Fruit fly (Drosophila melanogaster) whole organism, embryonic: ENCODE results near the gene CG13766.

Source experiments
- Awh ChIP-seq: fragments of 200-800 bp; sonication (Bioruptor generic); IDR thresholded peaks from 2 replicates; pipeline ENCODE4, ENCODE4 v1.3.6; 2022; ENCODE audit warnings: missing biosample characterization, missing genetic modification characterization
- Bgb ChIP-seq: fragments of 200-800 bp; sonication (Bioruptor generic); IDR thresholded peaks from 2 replicates; pipeline ENCODE4 v1.3.6; 2022; ENCODE audit warnings: missing biosample characterization, missing genetic modification characterization; ENCODE audit not compliant: partially characterized antibody
- CG10147 ChIP-seq: fragments of 200-800 bp; sonication (Bioruptor generic); optimal IDR thresholded peaks from 2 replicates; lab custom pipeline; 2019; ENCODE audit warnings: missing biosample characterization, mild to moderate bottlenecking, missing genetic modification characterization, moderate library complexity
- CG10274 ChIP-seq: fragments of 200-800 bp; sonication (Bioruptor generic); optimal IDR thresholded peaks from 3 replicates; lab custom pipeline; 2017; ENCODE audit warnings: missing biosample characterization, mild to moderate bottlenecking, missing genetic modification characterization
- CG10654 ChIP-seq: fragments of 200-800 bp; sonication (Bioruptor generic); optimal IDR thresholded peaks from 2 replicates; lab custom pipeline; 2016; ENCODE audit warnings: missing biosample characterization, missing genetic modification characterization
- CG11696 ChIP-seq: fragments of 200-800 bp; sonication (Bioruptor generic); IDR thresholded peaks from 2 replicates; pipeline ENCODE4 v1.3.6; 2022; ENCODE audit warnings: missing biosample characterization, missing genetic modification characterization
- CG16779 ChIP-seq: fragments of 200-800 bp; sonication (Bioruptor generic); IDR thresholded peaks from 2 replicates; pipeline ENCODE4 v1.3.6; 2022; ENCODE audit warnings: missing biosample characterization, missing genetic modification characterization
- CG17829 ChIP-seq: fragments of 200-800 bp; optimal IDR thresholded peaks from 2 replicates; lab custom pipeline; 2019; ENCODE audit warnings: missing biosample characterization, mild to moderate bottlenecking, missing genetic modification characterization, moderate library complexity
- CG2129 ChIP-seq: fragments of 200-800 bp; sonication (Bioruptor generic); IDR thresholded peaks from 2 replicates; pipeline ENCODE4 v1.3.6; 2022; ENCODE audit warnings: missing biosample characterization, missing genetic modification characterization; ENCODE audit not compliant: partially characterized antibody
- CG2199 ChIP-seq: fragments of 200-800 bp; sonication (Bioruptor generic); IDR thresholded peaks from 3 replicates; pipeline ENCODE4 v1.3.6; 2022; ENCODE audit warnings: missing biosample characterization, missing genetic modification characterization
- CG34376 ChIP-seq: fragments of 200-800 bp; sonication (Bioruptor generic); optimal IDR thresholded peaks from 2 replicates; lab custom pipeline; 2018; ENCODE audit warnings: missing biosample characterization, mild to moderate bottlenecking, missing genetic modification characterization
- CG7556 ChIP-seq: fragments of 200-800 bp; sonication (Bioruptor generic); optimal IDR thresholded peaks from 2 replicates; lab custom pipeline; 2017; ENCODE audit warnings: missing biosample characterization, mild to moderate bottlenecking, missing genetic modification characterization
- CG8478 ChIP-seq: fragments of >200 bp; optimal IDR thresholded peaks from 2 replicates; lab custom pipeline; 2018
- D19A ChIP-seq: fragments of 200-800 bp; optimal IDR thresholded peaks from 3 replicates; lab custom pipeline; 2019; ENCODE audit warnings: missing biosample characterization, mild to moderate bottlenecking, missing genetic modification characterization, moderate library complexity
- D19B ChIP-seq: fragments of 200-800 bp; sonication (Bioruptor generic); optimal IDR thresholded peaks from 2 replicates; lab custom pipeline; 2017; ENCODE audit warnings: missing biosample characterization, mild to moderate bottlenecking, missing genetic modification characterization
- E2f2 ChIP-seq: fragments of 200-800 bp; sonication (Bioruptor generic); IDR thresholded peaks from 2 replicates; pipeline ENCODE4 v1.3.6; 2022; ENCODE audit warnings: missing biosample characterization, missing genetic modification characterization
- HHEX ChIP-seq: fragments of 200-800 bp; sonication (Bioruptor generic); optimal IDR thresholded peaks from 3 replicates; lab custom pipeline; 2017; ENCODE audit warnings: missing biosample characterization, mild to moderate bottlenecking, missing genetic modification characterization, missing genetic modification reagents
- HLH3B ChIP-seq: fragments of 200-800 bp; sonication (Bioruptor generic); IDR thresholded peaks from 2 replicates; pipeline ENCODE4 v1.3.6; 2022; ENCODE audit warnings: missing biosample characterization, missing genetic modification characterization
- HLH4C ChIP-seq: fragments of 200-800 bp; sonication (Bioruptor generic); IDR thresholded peaks from 3 replicates; pipeline ENCODE4 v1.3.6; 2022; ENCODE audit warnings: missing biosample characterization, missing genetic modification characterization; ENCODE audit not compliant: partially characterized antibody
- HLHmδ ChIP-seq: fragments of 200-800 bp; sonication (Bioruptor generic); optimal IDR thresholded peaks from 2 replicates; lab custom pipeline; 2018; ENCODE audit warnings: missing biosample characterization, mild to moderate bottlenecking, missing genetic modification characterization, moderate library complexity
- Hr39 ChIP-seq: fragments of >200 bp; optimal IDR thresholded peaks from 2 replicates; lab custom pipeline; 2017
- Hr78 ChIP-seq, 2 experiments: fragments of 200-800 bp in 1 of 2; fragments of >200 bp in 1 of 2; sonication (Bioruptor generic) in 1 of 2; optimal IDR thresholded peaks; 2 replicates each; lab custom pipeline; 2017 to 2019; ENCODE audit warnings: missing biosample characterization in 2 of 2, missing genetic modification characterization in 2 of 2, mild to moderate bottlenecking in 1 of 2, moderate library complexity in 1 of 2
- Opbp ChIP-seq: fragments of 200-800 bp; sonication (Bioruptor generic); IDR thresholded peaks from 3 replicates; pipeline ENCODE4 v1.3.6; 2022; ENCODE audit warnings: missing biosample characterization, missing genetic modification characterization; ENCODE audit not compliant: partially characterized antibody
- Usf ChIP-seq: fragments of 200-800 bp; sonication (Bioruptor generic); optimal IDR thresholded peaks from 2 replicates; lab custom pipeline; 2017; ENCODE audit warnings: missing genotype, missing biosample characterization, missing genetic modification characterization
- Xbp1 ChIP-seq: fragments of 200-800 bp; sonication (Bioruptor generic); optimal IDR thresholded peaks from 3 replicates; lab custom pipeline; 2016; ENCODE audit warnings: missing biosample characterization, mild to moderate bottlenecking, missing genetic modification characterization
- ac ChIP-seq: fragments of 200-800 bp; sonication (Bioruptor generic); optimal IDR thresholded peaks from 3 replicates; lab custom pipeline; 2017; ENCODE audit warnings: missing biosample characterization, mild to moderate bottlenecking, missing genetic modification characterization
- aop ChIP-seq: fragments of 200-800 bp; sonication (Bioruptor generic); IDR thresholded peaks from 2 replicates; pipeline ENCODE4 v1.3.6; 2022; ENCODE audit warnings: missing biosample characterization, missing genetic modification characterization
- ato ChIP-seq: fragments of 200-800 bp; sonication (Bioruptor generic); IDR thresholded peaks from 2 replicates; pipeline ENCODE4 v1.3.6; 2022; ENCODE audit warnings: missing biosample characterization, missing genetic modification characterization; ENCODE audit not compliant: partially characterized antibody
- crc ChIP-seq: fragments of 200-800 bp; sonication (Bioruptor generic); optimal IDR thresholded peaks from 2 replicates; lab custom pipeline; 2016; ENCODE audit warnings: missing biosample characterization, missing genetic modification characterization
- croc ChIP-seq: fragments of 200-800 bp; sonication (Bioruptor generic); conservative IDR thresholded peaks from 3 replicates; pipeline ENCODE4 v1.3.6; 2022; ENCODE audit warnings: missing biosample characterization, missing genetic modification characterization
- crp ChIP-seq, 2 experiments: fragments of 200-800 bp; sonication (Bioruptor generic); optimal IDR thresholded peaks; 2 replicates in 1 of 2; 3 replicates in 1 of 2; lab custom pipeline; 2017; ENCODE audit warnings: missing biosample characterization in 2 of 2, missing genetic modification characterization in 2 of 2, mild to moderate bottlenecking in 1 of 2, moderate library complexity in 1 of 2
- disco-r ChIP-seq: fragments of 200-800 bp; sonication (Bioruptor generic); optimal IDR thresholded peaks from 2 replicates; lab custom pipeline; 2016; ENCODE audit warnings: missing biosample characterization, missing genetic modification characterization
- esg ChIP-seq: fragments of 200-800 bp; sonication (Bioruptor generic); conservative IDR thresholded peaks from 2 replicates; pipeline ENCODE4 v1.3.6; 2022; ENCODE audit warnings: missing biosample characterization, missing genetic modification characterization
- grau ChIP-seq: fragments of 200-800 bp; optimal IDR thresholded peaks from 3 replicates; lab custom pipeline; 2019; ENCODE audit warnings: missing biosample characterization, mild to moderate bottlenecking, missing genetic modification characterization, moderate library complexity
- lov ChIP-seq, 2 experiments: fragments of 200-800 bp in 1 of 2; fragments of >200 bp in 1 of 2; sonication (Bioruptor generic) in 1 of 2; IDR thresholded peaks in 1 of 2; optimal IDR thresholded peaks in 1 of 2; 2 replicates in 1 of 2; 3 replicates in 1 of 2; pipeline versions ENCODE4 v1.3.6 to Lab custom; 2017 to 2022; ENCODE audit warnings: missing biosample characterization in 1 of 2, missing genetic modification characterization in 1 of 2
- mam ChIP-seq: fragments of 200-800 bp; sonication (Bioruptor generic); optimal IDR thresholded peaks from 3 replicates; lab custom pipeline; 2016; ENCODE audit warnings: missing biosample characterization, missing genetic modification characterization
- mirr ChIP-seq: fragments of 200-800 bp; sonication (Bioruptor generic); optimal IDR thresholded peaks from 3 replicates; lab custom pipeline; 2018; ENCODE audit warnings: missing biosample characterization, mild to moderate bottlenecking, missing genetic modification characterization
- nmo ChIP-seq: fragments of 200-800 bp; sonication (Bioruptor generic); optimal IDR thresholded peaks from 2 replicates; lab custom pipeline; 2018; ENCODE audit warnings: missing biosample characterization, mild to moderate bottlenecking, missing genetic modification characterization, moderate library complexity
- peb ChIP-seq: fragments of 200-800 bp; sonication (Bioruptor generic); IDR thresholded peaks from 2 replicates; pipeline ENCODE4 v1.3.6; 2022; ENCODE audit warnings: missing biosample characterization, missing genetic modification characterization
- pum ChIP-seq: fragments of 200-800 bp; sonication (Bioruptor generic); optimal IDR thresholded peaks from 2 replicates; lab custom pipeline; 2016; ENCODE audit warnings: missing biosample characterization, missing genetic modification characterization
- ranshi ChIP-seq: fragments of 200-800 bp; sonication (Bioruptor generic); IDR thresholded peaks from 2 replicates; pipeline ENCODE4 v1.3.6; 2022; ENCODE audit warnings: missing biosample characterization, missing genetic modification characterization
- run ChIP-seq: fragments of 200-800 bp; sonication (Bioruptor generic); optimal IDR thresholded peaks from 3 replicates; lab custom pipeline; 2018; ENCODE audit warnings: missing biosample characterization, mild to moderate bottlenecking, missing genetic modification characterization
- sens ChIP-seq: fragments of 200-800 bp; sonication (Bioruptor generic); peaks from one replicate; lab custom pipeline; 2016; ENCODE audit warnings: missing biosample characterization, missing genetic modification characterization
- shn ChIP-seq: fragments of 200-800 bp; sonication (Bioruptor generic); optimal IDR thresholded peaks from 3 replicates; lab custom pipeline; 2016; ENCODE audit warnings: missing biosample characterization, missing genetic modification characterization
- sim ChIP-seq: fragments of 200-800 bp; sonication (Bioruptor generic); IDR thresholded peaks from 2 replicates; pipeline ENCODE4 v1.3.6; 2022; ENCODE audit warnings: missing biosample characterization, missing genetic modification characterization
- sima ChIP-seq: fragments of 200-800 bp; sonication (Bioruptor generic); optimal IDR thresholded peaks from 2 replicates; lab custom pipeline; 2016; ENCODE audit warnings: missing biosample characterization, missing genetic modification characterization
- sug ChIP-seq: fragments of 200-800 bp; optimal IDR thresholded peaks from 2 replicates; lab custom pipeline; 2019; ENCODE audit warnings: missing biosample characterization, mild to moderate bottlenecking, missing genetic modification characterization, moderate library complexity
- trem ChIP-seq: fragments of 200-800 bp; optimal IDR thresholded peaks from 3 replicates; lab custom pipeline; 2019; ENCODE audit warnings: missing biosample characterization, mild to moderate bottlenecking, missing genetic modification characterization, moderate library complexity

The CG13766 gene

DNA sequence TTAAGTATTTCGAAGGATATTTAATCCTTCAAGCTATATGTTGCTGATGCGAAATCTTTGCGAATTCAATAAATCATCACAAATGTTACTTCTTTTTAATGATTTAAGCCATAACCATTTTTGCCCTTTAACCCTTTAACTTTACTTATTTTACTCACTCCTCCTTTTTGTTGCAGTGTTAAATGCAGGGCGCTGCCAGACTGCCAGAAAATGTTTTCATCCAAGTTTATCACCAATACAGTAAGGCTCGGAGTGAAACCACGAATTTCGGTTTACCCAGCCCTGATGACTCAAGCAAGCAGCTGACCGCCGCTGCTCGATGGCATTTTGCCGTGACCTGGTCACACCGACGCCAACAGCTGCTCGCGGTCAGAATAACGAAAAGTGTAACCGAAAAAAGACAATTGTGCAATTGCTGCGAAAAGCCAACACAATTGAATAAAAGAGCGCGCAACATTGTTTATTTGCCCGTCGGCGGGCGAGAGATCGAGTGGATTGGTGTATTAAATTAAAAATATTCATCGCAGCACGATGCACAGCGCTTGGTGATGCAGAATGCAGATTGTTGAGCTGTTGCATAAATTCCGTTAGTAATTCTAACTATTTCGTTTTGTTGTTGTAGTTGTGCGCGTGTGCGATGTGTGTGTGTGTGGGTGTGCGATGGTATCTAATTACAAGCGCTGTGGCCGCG, 44.8 kb upstream of the CG13766 start, which contains the start of gene CG11050 (continued):
- peak; percentile 78 for TF ChIP-seq CG10654 (GFP tag; lab: Kevin White, UChicago)
- TF ChIP-seq Hr39, result no peak
- TF ChIP-seq D19A, result peak; percentile 60
- peak; percentile 84 for TF ChIP-seq CG17829 (tag; lab: Kevin White, UChicago)
- TF ChIP-seq disco-r (GFP tag; lab: Kevin White, UChicago), result peak; percentile 79
- peak; percentile 90 for TF ChIP-seq trem (tag; lab: Kevin White, UChicago)
- peak; percentile 49; the same call in 1 of the 2 replicates for TF ChIP-seq sim (GFP tag; lab: Robert Waterston, UW)
- TF ChIP-seq E2f2, result peak; percentile 68
- TF ChIP-seq run, result peak; percentile 33
- peak; percentile 88 for TF ChIP-seq CG16779 (GFP tag; lab: Robert Waterston, UW)
- no peak for TF ChIP-seq CG10274 (GFP tag; lab: Kevin White, UChicago)
- TF ChIP-seq esg, result peak; percentile 35; the same call in 1 of the 2 replicates
- peak; percentile 67 for TF ChIP-seq CG10147 (GFP tag; lab: Kevin White, UChicago)
- TF ChIP-seq CG2129 (GFP tag; lab: Robert Waterston, UW), result no peak
- peak in 1 of 2 experiments; percentile 61 for TF ChIP-seq Hr78 (GFP tag; optimal IDR thresholded peaks at IDR 0.05; lab: Kevin White, UChicago)
- TF ChIP-seq HHEX (GFP tag; lab: Kevin White, UChicago), result peak; percentile 66
- peak; percentile 99 for TF ChIP-seq grau (tag; lab: Kevin White, UChicago)
- TF ChIP-seq CG8478 (lab: Kevin White, UChicago), result no peak
- TF ChIP-seq croc (GFP tag; lab: Robert Waterston, UW), result no peak
- TF ChIP-seq mirr, result peak; percentile 50
- TF ChIP-seq CG11696 (GFP tag; lab: Robert Waterston, UW), result peak; percentile 61; the same call in 1 of the 2 replicates
- TF ChIP-seq Usf (GFP tag; lab: Kevin White, UChicago), result peak; percentile 3
- peak; percentile 44; the same call in 1 of the 2 replicates for TF ChIP-seq ato (GFP tag; lab: Robert Waterston, UW)
- peak; percentile 39; the same call in 1 of the 2 replicates for TF ChIP-seq Awh
- peak; percentile 91 for TF ChIP-seq sens (GFP tag; lab: Kevin White, UChicago)
- TF ChIP-seq ranshi (GFP tag; lab: Robert Waterston, UW), result peak; percentile 76
- TF ChIP-seq Bgb (GFP tag; lab: Robert Waterston, UW), result peak; percentile 62
- TF ChIP-seq Opbp (GFP tag; lab: Robert Waterston, UW), result peak; percentile 67; the same call in 2 of the 3 replicates
- peak; percentile 49 for TF ChIP-seq D19B (GFP tag; lab: Kevin White, UChicago)
- TF ChIP-seq peb (GFP tag; lab: Robert Waterston, UW), result no peak
- peak; percentile 67 for TF ChIP-seq HLH3B (GFP tag; lab: Robert Waterston, UW)
- TF ChIP-seq HLH4C (GFP tag; lab: Robert Waterston, UW), result no peak; the same call in 2 of the 3 replicates
- no peak for TF ChIP-seq ac (GFP tag; lab: Kevin White, UChicago)
- peak; percentile 46 for TF ChIP-seq CG34376 (GFP tag; lab: Kevin White, UChicago)
- TF ChIP-seq CG2199 (GFP tag; lab: Robert Waterston, UW), result peak; percentile 74; the same call in 1 of the 3 replicates
- peak; percentile 19 for TF ChIP-seq sima (GFP tag; lab: Kevin White, UChicago)
- peak; percentile 37; the same call in 1 of the 2 replicates for TF ChIP-seq aop (GFP tag; lab: Robert Waterston, UW)
- TF ChIP-seq mam (GFP tag; lab: Kevin White, UChicago), result peak; percentile 87
- peak; percentile 28 for TF ChIP-seq HLHmδ (GFP tag; lab: Kevin White, UChicago)
- peak; percentile 64 for TF ChIP-seq CG7556
- peak; percentile 89 for TF ChIP-seq shn (GFP tag; lab: Kevin White, UChicago)
- TF ChIP-seq crc (GFP tag; lab: Kevin White, UChicago), result peak; percentile 59
- TF ChIP-seq lov (optimal IDR thresholded peaks at IDR 0.05; lab: Kevin White, UChicago), result peak; percentile 76
- TF ChIP-seq lov (GFP tag; IDR thresholded peaks at IDR 0.05; lab: Robert Waterston, UW), result peak; percentile 77; the same call in 2 of the 3 replicates
- peak; percentile 78 for TF ChIP-seq pum
- TF ChIP-seq Xbp1, result peak; percentile 88
- TF ChIP-seq sug (tag; lab: Kevin White, UChicago), result peak; percentile 70
- TF ChIP-seq nmo (GFP tag; lab: Kevin White, UChicago), result peak; percentile 77
- TF ChIP-seq crp (GFP tag; optimal IDR thresholded peaks at IDR 0.05; lab: Kevin White, UChicago), result peak; percentile 99 to 100
